Worm (Caenorhabditis elegans) whole organism, L3 larva: ENCODE data around the gene grl-12.

Experiments
- ceh-82 ChIP-seq: fragments of 150-350 bp; optimal IDR thresholded peaks from 2 replicates; lab custom pipeline; 2014; ENCODE audit warnings: missing biosample characterization, missing genetic modification characterization
- elt-3 ChIP-seq, 3 experiments: fragments of 150-350 bp in 1 of 3; sonication (generic microtip) in 2 of 3; optimal IDR thresholded peaks; 2 replicates in 2 of 3; 4 replicates in 1 of 3; lab custom pipeline; 2014 to 2017; ENCODE audit warnings: missing biosample characterization in 3 of 3, missing genetic modification characterization in 3 of 3
- unc-39 ChIP-seq: sonication (generic microtip); optimal IDR thresholded peaks from 4 replicates; lab custom pipeline; 2017; ENCODE audit warnings: missing biosample characterization, missing genetic modification characterization

- no peak for TF ChIP-seq elt-3 (tag; optimal IDR thresholded peaks at IDR 0.05; lab: Kevin White, UChicago)
- no peak for TF ChIP-seq ceh-82 (tag; lab: Kevin White, UChicago)
- TF ChIP-seq unc-39 (tag; lab: Kevin White, UChicago): no peak
These were observed 18.1 kb downstream of the grl-12 start, which contains the start of gene grd-5 for ce11 chrV:8618738-8619137.
